Worm (Caenorhabditis elegans) whole organism, L1 larva: ENCODE results near the gene taap-1.

ENCODE experiments used
- C04F5.9 ChIP-seq: sonication (generic microtip); optimal IDR thresholded peaks from 2 replicates; lab custom pipeline; 2016; ENCODE audit warnings: missing genetic modification characterization, missing compliant biosample characterization
- C16A3.4 ChIP-seq: fragments of 150-350 bp; optimal IDR thresholded peaks from 2 replicates; lab custom pipeline; 2014; ENCODE audit warnings: missing biosample characterization, missing genetic modification characterization
- C34B4.2 ChIP-seq: sonication (generic microtip); optimal IDR thresholded peaks from 2 replicates; lab custom pipeline; 2017; ENCODE audit warnings: mild to moderate bottlenecking, missing genetic modification characterization, missing compliant biosample characterization
- aly-2 ChIP-seq: fragments of 150-350 bp; optimal IDR thresholded peaks from 2 replicates; lab custom pipeline; 2014; ENCODE audit warnings: missing biosample characterization, missing genetic modification characterization
- ama-1 ChIP-seq: fragments of 150-350 bp; optimal IDR thresholded peaks from 2 replicates; lab custom pipeline; 2014
- ceh-63 ChIP-seq: fragments of 200-800 bp; sonication (Bioruptor generic); optimal IDR thresholded peaks from 2 replicates; lab custom pipeline; 2018; ENCODE audit warnings: mild to moderate bottlenecking, missing genetic modification characterization, missing compliant biosample characterization
- dpl-1 ChIP-seq, 3 experiments: fragments of 150-350 bp in 2 of 3; sonication (generic microtip) in 1 of 3; optimal IDR thresholded peaks; 2 replicates each; lab custom pipeline; 2014 to 2017; ENCODE audit warnings: missing biosample characterization in 3 of 3, missing genetic modification characterization in 3 of 3, missing genetic modification reagents in 3 of 3
- efl-1 ChIP-seq, 4 experiments: fragments of 150-350 bp; optimal IDR thresholded peaks in 3 of 4; peaks in 1 of 4; 1 replicate in 1 of 4; 2 replicates in 3 of 4; lab custom pipeline; 2014; ENCODE audit warnings: missing biosample characterization in 2 of 4, missing genetic modification characterization in 2 of 4, missing genetic modification reagents in 2 of 4
- egl-27 ChIP-seq, 2 experiments: fragments of 150-350 bp in 1 of 2; sonication (generic microtip); optimal IDR thresholded peaks; 3 replicates each; lab custom pipeline; 2017 to 2018; ENCODE audit warnings: missing biosample characterization in 2 of 2, missing genetic modification characterization in 2 of 2, missing genetic modification reagents in 2 of 2
- elt-2 ChIP-seq: sonication (generic microtip); optimal IDR thresholded peaks from 2 replicates; lab custom pipeline; 2016; ENCODE audit warnings: missing genetic modification characterization, mild to moderate bottlenecking, inconsistent platforms, missing compliant biosample characterization, missing genetic modification reagents
- ets-5 ChIP-seq: fragments of 200-800 bp; sonication (Bioruptor generic); IDR thresholded peaks from 2 replicates; pipeline ENCODE4 v1.3.6; 2022; ENCODE audit warnings: missing genetic modification characterization, missing compliant biosample characterization
- fos-1 ChIP-seq: fragments of 150-350 bp; optimal IDR thresholded peaks from 2 replicates; lab custom pipeline; 2014; ENCODE audit warnings: missing biosample characterization, missing genetic modification characterization
- hpl-2 ChIP-seq: fragments of 150-350 bp; optimal IDR thresholded peaks from 2 replicates; lab custom pipeline; 2014; ENCODE audit warnings: missing biosample characterization, missing genetic modification reagents, missing genetic modification characterization
- jun-1 ChIP-seq: fragments of 150-350 bp; optimal IDR thresholded peaks from 2 replicates; lab custom pipeline; 2014; ENCODE audit warnings: missing biosample characterization, missing genetic modification reagents, missing genetic modification characterization
- lin-14 ChIP-seq: fragments of 200-800 bp; sonication (Bioruptor generic); optimal IDR thresholded peaks from 2 replicates; lab custom pipeline; 2018; ENCODE audit warnings: mild to moderate bottlenecking, missing genetic modification characterization, moderate library complexity, missing compliant biosample characterization
- lin-39 ChIP-seq: fragments of 150-350 bp; optimal IDR thresholded peaks from 2 replicates; lab custom pipeline; 2014; ENCODE audit warnings: missing biosample characterization, missing genetic modification reagents, missing genetic modification characterization
- lir-3 ChIP-seq: sonication (generic microtip); optimal IDR thresholded peaks from 2 replicates; lab custom pipeline; 2016; ENCODE audit warnings: mild to moderate bottlenecking, missing genetic modification characterization, moderate library complexity, missing compliant biosample characterization; ENCODE audit not compliant: poor library complexity
- lsy-2 ChIP-seq, 2 experiments: fragments of 150-350 bp; optimal IDR thresholded peaks; 2 replicates each; lab custom pipeline; 2014; ENCODE audit warnings: missing biosample characterization in 2 of 2, missing genetic modification characterization in 2 of 2
- mdl-1 ChIP-seq, 2 experiments: fragments of 150-350 bp; optimal IDR thresholded peaks; 2 replicates each; lab custom pipeline; 2014 to 2017; ENCODE audit warnings: missing biosample characterization in 2 of 2, missing genetic modification characterization in 2 of 2, inconsistent platforms in 1 of 2
- mef-2 ChIP-seq: fragments of 150-350 bp; optimal IDR thresholded peaks from 2 replicates; lab custom pipeline; 2014; ENCODE audit warnings: missing biosample characterization, missing genetic modification characterization
- mep-1 ChIP-seq: fragments of 150-350 bp; optimal IDR thresholded peaks from 2 replicates; lab custom pipeline; 2014; ENCODE audit warnings: missing biosample characterization, missing genetic modification characterization
- nhr-19 ChIP-seq: fragments of 200-800 bp; sonication (Bioruptor generic); conservative IDR thresholded peaks from 2 replicates; pipeline ENCODE4 v1.3.6; 2022; ENCODE audit warnings: missing genetic modification characterization, missing compliant biosample characterization
- nhr-20 ChIP-seq: sonication (generic microtip); optimal IDR thresholded peaks from 2 replicates; lab custom pipeline; 2016; ENCODE audit warnings: mild to moderate bottlenecking, missing genetic modification characterization, missing compliant biosample characterization
- nhr-47 ChIP-seq: sonication (generic microtip); optimal IDR thresholded peaks from 2 replicates; lab custom pipeline; 2016; ENCODE audit warnings: mild to moderate bottlenecking, missing genetic modification characterization, moderate library complexity, missing compliant biosample characterization
- nhr-71 ChIP-seq: sonication (generic microtip); optimal IDR thresholded peaks from 2 replicates; lab custom pipeline; 2016; ENCODE audit warnings: mild to moderate bottlenecking, missing genetic modification characterization, moderate library complexity, missing compliant biosample characterization
- nhr-84 ChIP-seq: sonication (generic microtip); optimal IDR thresholded peaks from 2 replicates; lab custom pipeline; 2017; ENCODE audit warnings: missing biosample characterization, missing genetic modification characterization
- nhr-90 ChIP-seq: sonication (generic microtip); optimal IDR thresholded peaks from 2 replicates; lab custom pipeline; 2016; ENCODE audit warnings: mild to moderate bottlenecking, missing genetic modification characterization, missing compliant biosample characterization; ENCODE audit not compliant: poor library complexity
- pax-3 ChIP-seq: fragments of 200-800 bp; sonication (Bioruptor generic); optimal IDR thresholded peaks from 2 replicates; lab custom pipeline; 2018; ENCODE audit warnings: mild to moderate bottlenecking, missing genetic modification characterization, moderate library complexity, missing compliant biosample characterization
- rnt-1 ChIP-seq: sonication (generic microtip); optimal IDR thresholded peaks from 2 replicates; lab custom pipeline; 2016; ENCODE audit warnings: mild to moderate bottlenecking, missing genetic modification characterization, moderate library complexity, missing compliant biosample characterization
- skn-1 ChIP-seq: fragments of 150-350 bp; optimal IDR thresholded peaks from 2 replicates; lab custom pipeline; 2014; ENCODE audit warnings: missing biosample characterization, missing genetic modification characterization
- sox-4 ChIP-seq: sonication (generic microtip); optimal IDR thresholded peaks from 2 replicates; lab custom pipeline; 2016; ENCODE audit warnings: missing genetic modification characterization, missing compliant biosample characterization
- sup-37 ChIP-seq: fragments of 200-800 bp; sonication (Bioruptor generic); optimal IDR thresholded peaks from 2 replicates; lab custom pipeline; 2018; ENCODE audit warnings: mild to moderate bottlenecking, missing genetic modification characterization, missing compliant biosample characterization
- swsn-7 ChIP-seq: sonication (generic microtip); optimal IDR thresholded peaks from 2 replicates; lab custom pipeline; 2016; ENCODE audit warnings: missing genetic modification characterization, missing compliant biosample characterization
- unc-130 ChIP-seq: fragments of 150-350 bp; optimal IDR thresholded peaks from 2 replicates; lab custom pipeline; 2017; ENCODE audit warnings: missing biosample characterization, missing genetic modification characterization, inconsistent platforms
- unc-30 ChIP-seq: sonication (generic microtip); optimal IDR thresholded peaks from 2 replicates; lab custom pipeline; 2017; ENCODE audit warnings: missing biosample characterization, missing genetic modification characterization
- unc-62 ChIP-seq: fragments of 150-350 bp; optimal IDR thresholded peaks from 2 replicates; lab custom pipeline; 2014; ENCODE audit warnings: missing biosample characterization, missing genetic modification reagents, missing genetic modification characterization
- unc-86 ChIP-seq: sonication (generic microtip); optimal IDR thresholded peaks from 2 replicates; lab custom pipeline; 2016; ENCODE audit warnings: missing genetic modification characterization, missing compliant biosample characterization

taap-1 gene

ce11 chrII:8515521-8515920, 31.9 kb upstream of the taap-1 start:
- TF ChIP-seq ceh-63 (GFP tag; lab: Kevin White, UChicago) (no peak), egl-27 (tag; optimal IDR thresholded peaks at IDR 0.05; lab: Kevin White, UChicago) (no peak), sox-4 (tag; lab: Kevin White, UChicago) (no peak), nhr-47 (tag; lab: Kevin White, UChicago) (no peak), nhr-90 (tag; lab: Kevin White, UChicago) (no peak), hpl-2 (GFP tag; lab: Kevin White, UChicago) (no peak), lir-3 (tag; lab: Kevin White, UChicago) (no peak), mep-1 (tag; lab: Kevin White, UChicago) (no peak), elt-2 (tag; lab: Kevin White, UChicago) (peak; percentile 37)
- TF ChIP-seq, all 84 proteins: peak for 1

ce11 chrII:8514729-8515128, 31.1 kb upstream of the taap-1 start, which contains the start of gene ctg-2:
Gene ctg-2 (plus strand): TSS chrII:8515054.
- TF ChIP-seq nhr-20 (tag; lab: Kevin White, UChicago) = peak; percentile 3
- TF ChIP-seq C04F5.9 (tag; lab: Kevin White, UChicago) = no peak
- TF ChIP-seq lin-14 (GFP tag; lab: Kevin White, UChicago) = peak; percentile 15
- peak; percentile 85 for TF ChIP-seq elt-2 (tag; lab: Kevin White, UChicago)
- TF ChIP-seq jun-1 (tag; lab: Kevin White, UChicago) = peak; percentile 15

- TF ChIP-seq lin-39 (tag; lab: Kevin White, UChicago) = no peak
- TF ChIP-seq elt-2 (tag; lab: Kevin White, UChicago) = no peak
- TF ChIP-seq dpl-1 (GFP tag; optimal IDR thresholded peaks at IDR 0.05; lab: Kevin White, UChicago) = no peak
- TF ChIP-seq ets-5 = no peak
- no peak for TF ChIP-seq nhr-19 (GFP tag; lab: Robert Waterston, UW)
- TF ChIP-seq sox-4 (tag; lab: Kevin White, UChicago) = no peak
- no peak for TF ChIP-seq fos-1 (tag; lab: Kevin White, UChicago)
- no peak for TF ChIP-seq unc-130 (tag; lab: Kevin White, UChicago)
- no peak for TF ChIP-seq nhr-84
- no peak for TF ChIP-seq sup-37 (GFP tag; lab: Kevin White, UChicago)
- no peak for TF ChIP-seq mdl-1 (tag; optimal IDR thresholded peaks at IDR 0.05; lab: Kevin White, UChicago)
- TF ChIP-seq aly-2 (tag; lab: Kevin White, UChicago) = no peak
- no peak for TF ChIP-seq nhr-47 (tag; lab: Kevin White, UChicago)
- no peak for TF ChIP-seq mef-2 (tag; lab: Kevin White, UChicago)
- TF ChIP-seq unc-62 (GFP tag; lab: Kevin White, UChicago) = no peak
- no peak for TF ChIP-seq C34B4.2 (tag; lab: Kevin White, UChicago)
Observed at ce11 chrII:8508956-8509355, 25.3 kb upstream of the taap-1 start, which contains the start of gene T13H5.1. Gene T13H5.1 (minus strand): TSS chrII:8509056.

- TF ChIP-seq elt-2 (tag; lab: Kevin White, UChicago) = peak; percentile 14
- no peak for TF ChIP-seq nhr-19 (GFP tag; lab: Robert Waterston, UW)
Observed at ce11 chrII:8506759-8507158, 23.1 kb upstream of the taap-1 start.

- TF ChIP-seq swsn-7 (tag; lab: Kevin White, UChicago) = no peak
- TF ChIP-seq lsy-2 (tag; optimal IDR thresholded peaks at IDR 0.05; lab: Kevin White, UChicago) = peak in 1 of 2 experiments; percentile 13
- no peak for TF ChIP-seq skn-1 (tag; lab: Kevin White, UChicago)
- TF ChIP-seq unc-86 (tag; lab: Kevin White, UChicago) = no peak
- no peak for TF ChIP-seq C16A3.4 (tag; lab: Kevin White, UChicago)
- no peak for TF ChIP-seq aly-2 (tag; lab: Kevin White, UChicago)
- TF ChIP-seq rnt-1 (tag; lab: Kevin White, UChicago) = no peak
- TF ChIP-seq unc-30 = no peak
- no peak for TF ChIP-seq ama-1
- TF ChIP-seq mep-1 (tag; lab: Kevin White, UChicago) = no peak
- peak; percentile 23 for TF ChIP-seq nhr-71 (tag; lab: Kevin White, UChicago)
- peak; percentile 58 for TF ChIP-seq lin-14 (GFP tag; lab: Kevin White, UChicago)
- no peak for TF ChIP-seq pax-3 (tag; lab: Kevin White, UChicago)
- TF ChIP-seq efl-1 (optimal IDR thresholded peaks at IDR 0.05; lab: Kevin White, UChicago) = no peak
- no peak for TF ChIP-seq efl-1 (GFP tag; optimal IDR thresholded peaks at IDR 0.05 in 1 of 2; lab: Kevin White, UChicago)
Observed at ce11 chrII:8504074-8504724, 20.5 kb upstream of the taap-1 start.
